Worm (Caenorhabditis elegans) whole organism, L2 larva: ENCODE results near the gene cebp-1.

ENCODE experiments used
- C34F6.9 ChIP-seq: fragments of 150-350 bp; optimal IDR thresholded peaks from 2 replicates; lab custom pipeline; 2014; ENCODE audit warnings: missing biosample characterization, missing genetic modification characterization
- F13H6.1 ChIP-seq: sonication (generic microtip); optimal IDR thresholded peaks from 2 replicates; lab custom pipeline; 2016; ENCODE audit warnings: missing genetic modification characterization, missing compliant biosample characterization
- R02D3.7 ChIP-seq: fragments of 150-350 bp; optimal IDR thresholded peaks from 2 replicates; lab custom pipeline; 2014; ENCODE audit warnings: missing biosample characterization, missing genetic modification characterization
- Y55F3AM.14 ChIP-seq: fragments of 200-800 bp; sonication (Bioruptor generic); optimal IDR thresholded peaks from 2 replicates; lab custom pipeline; 2018; ENCODE audit warnings: mild to moderate bottlenecking, missing genetic modification characterization, missing compliant biosample characterization
- ZK546.5 ChIP-seq: sonication (generic microtip); optimal IDR thresholded peaks from 2 replicates; lab custom pipeline; 2017; ENCODE audit warnings: missing biosample characterization, missing genetic modification characterization
- alr-1 ChIP-seq: fragments of 150-350 bp; optimal IDR thresholded peaks from 2 replicates; lab custom pipeline; 2014; ENCODE audit warnings: missing biosample characterization, missing genetic modification characterization
- ama-1 ChIP-seq: fragments of 150-350 bp; optimal IDR thresholded peaks from 2 replicates; lab custom pipeline; 2018; ENCODE audit warnings: inconsistent platforms
- blmp-1 ChIP-seq: sonication (generic microtip); optimal IDR thresholded peaks from 2 replicates; lab custom pipeline; 2017; ENCODE audit warnings: missing genetic modification characterization, mild to moderate bottlenecking, missing compliant biosample characterization, antibody characterized with exemption, moderate library complexity; ENCODE audit not compliant: insufficient read depth
- ceh-16 ChIP-seq: fragments of 150-350 bp; optimal IDR thresholded peaks from 2 replicates; lab custom pipeline; 2014; ENCODE audit warnings: missing biosample characterization, missing genetic modification characterization
- ceh-82 ChIP-seq: fragments of 150-350 bp; optimal IDR thresholded peaks from 2 replicates; lab custom pipeline; 2014; ENCODE audit warnings: missing biosample characterization, missing genetic modification characterization
- crh-2 ChIP-seq: sonication (generic microtip); optimal IDR thresholded peaks from 2 replicates; lab custom pipeline; 2017; ENCODE audit warnings: missing biosample characterization, missing genetic modification characterization
- dmd-4 ChIP-seq: sonication (generic microtip); optimal IDR thresholded peaks from 2 replicates; lab custom pipeline; 2017; ENCODE audit warnings: missing biosample characterization, missing genetic modification characterization
- egl-27 ChIP-seq: sonication (generic microtip); optimal IDR thresholded peaks from 3 replicates; lab custom pipeline; 2017; ENCODE audit warnings: missing biosample characterization, missing genetic modification reagents, missing genetic modification characterization
- elt-1 ChIP-seq: fragments of 150-350 bp; optimal IDR thresholded peaks from 2 replicates; lab custom pipeline; 2014; ENCODE audit warnings: missing biosample characterization, missing genetic modification characterization
- elt-3 ChIP-seq: sonication (generic microtip); optimal IDR thresholded peaks from 2 replicates; lab custom pipeline; 2017; ENCODE audit warnings: missing biosample characterization, missing genetic modification characterization
- fos-1 ChIP-seq: fragments of 150-350 bp; optimal IDR thresholded peaks from 2 replicates; lab custom pipeline; 2014; ENCODE audit warnings: missing biosample characterization, missing genetic modification characterization
- gmeb-1 ChIP-seq: fragments of 150-350 bp; optimal IDR thresholded peaks from 2 replicates; lab custom pipeline; 2014; ENCODE audit warnings: missing biosample characterization, missing genetic modification characterization
- lin-11 ChIP-seq: fragments of 150-350 bp; sonication (generic microtip); optimal IDR thresholded peaks from 2 replicates; lab custom pipeline; 2014; ENCODE audit warnings: missing biosample characterization, missing genetic modification characterization, inconsistent platforms, mixed read lengths
- lin-13 ChIP-seq: fragments of 150-350 bp; optimal IDR thresholded peaks from 2 replicates; lab custom pipeline; 2014; ENCODE audit warnings: missing biosample characterization, missing genetic modification reagents, missing genetic modification characterization
- lin-39 ChIP-seq: fragments of 150-350 bp; optimal IDR thresholded peaks from 2 replicates; lab custom pipeline; 2014; ENCODE audit warnings: missing biosample characterization, missing genetic modification reagents, missing genetic modification characterization
- lsy-2 ChIP-seq, 2 experiments: fragments of 150-350 bp in 1 of 2; sonication (generic microtip) in 1 of 2; optimal IDR thresholded peaks; 2 replicates each; lab custom pipeline; 2014 to 2017; ENCODE audit warnings: missing biosample characterization in 2 of 2, missing genetic modification characterization in 2 of 2
- mab-5 ChIP-seq: fragments of 150-350 bp; optimal IDR thresholded peaks from 2 replicates; lab custom pipeline; 2014; ENCODE audit warnings: missing biosample characterization, missing genetic modification characterization
- mbf-1 ChIP-seq: sonication (generic microtip); optimal IDR thresholded peaks from 2 replicates; lab custom pipeline; 2017; ENCODE audit warnings: missing biosample characterization, missing genetic modification characterization
- mdl-1 ChIP-seq, 2 experiments: fragments of 150-350 bp in 1 of 2; sonication (generic microtip) in 1 of 2; optimal IDR thresholded peaks; 2 replicates each; lab custom pipeline; 2017; ENCODE audit warnings: missing biosample characterization in 2 of 2, missing genetic modification characterization in 2 of 2
- nhr-10 ChIP-seq: sonication (generic microtip); optimal IDR thresholded peaks from 2 replicates; lab custom pipeline; 2017; ENCODE audit warnings: missing biosample characterization, missing genetic modification characterization
- nhr-11 ChIP-seq: fragments of 150-350 bp; optimal IDR thresholded peaks from 2 replicates; lab custom pipeline; 2014; ENCODE audit warnings: missing biosample characterization, missing genetic modification characterization
- nhr-12 ChIP-seq: fragments of 150-350 bp; optimal IDR thresholded peaks from 2 replicates; lab custom pipeline; 2014; ENCODE audit warnings: missing biosample characterization, missing genetic modification characterization
- nhr-129 ChIP-seq: fragments of 150-350 bp; optimal IDR thresholded peaks from 2 replicates; lab custom pipeline; 2014; ENCODE audit warnings: missing biosample characterization, missing genetic modification characterization
- nhr-21 ChIP-seq: fragments of 150-350 bp; optimal IDR thresholded peaks from 2 replicates; lab custom pipeline; 2014; ENCODE audit warnings: missing biosample characterization, missing genetic modification characterization
- nhr-23 ChIP-seq: fragments of 150-350 bp; optimal IDR thresholded peaks from 2 replicates; lab custom pipeline; 2014; ENCODE audit warnings: missing biosample characterization, missing genetic modification reagents, missing genetic modification characterization
- nhr-237 ChIP-seq: fragments of 150-350 bp; optimal IDR thresholded peaks from 2 replicates; lab custom pipeline; 2014; ENCODE audit warnings: missing biosample characterization, missing genetic modification characterization
- nhr-6 ChIP-seq: fragments of 150-350 bp; optimal IDR thresholded peaks from 2 replicates; lab custom pipeline; 2014; ENCODE audit warnings: missing biosample characterization, missing genetic modification characterization
- nhr-77 ChIP-seq: fragments of 150-350 bp; optimal IDR thresholded peaks from 2 replicates; lab custom pipeline; 2014; ENCODE audit warnings: missing biosample characterization, missing genetic modification characterization
- skn-1 ChIP-seq: sonication (generic microtip); optimal IDR thresholded peaks from 2 replicates; lab custom pipeline; 2017; ENCODE audit warnings: missing biosample characterization, missing genetic modification characterization
- sma-3 ChIP-seq: sonication (generic microtip); optimal IDR thresholded peaks from 2 replicates; lab custom pipeline; 2016; ENCODE audit warnings: missing genetic modification reagents, missing genetic modification characterization, missing compliant biosample characterization
- sma-9 ChIP-seq, 2 experiments: fragments of 150-350 bp in 1 of 2; sonication (generic microtip) in 1 of 2; optimal IDR thresholded peaks; 2 replicates each; lab custom pipeline; 2014 to 2016; ENCODE audit warnings: missing genetic modification characterization in 2 of 2, mild to moderate bottlenecking in 1 of 2, missing biosample characterization in 1 of 2, missing compliant biosample characterization in 1 of 2, missing genetic modification reagents in 1 of 2, moderate library complexity in 1 of 2
- snpc-4 ChIP-seq: fragments of 150-350 bp; optimal IDR thresholded peaks from 2 replicates; lab custom pipeline; 2014; ENCODE audit warnings: missing biosample characterization, missing genetic modification characterization
- unc-39 ChIP-seq: fragments of 150-350 bp; optimal IDR thresholded peaks from 2 replicates; lab custom pipeline; 2014; ENCODE audit warnings: missing biosample characterization, missing genetic modification characterization
- unc-55 ChIP-seq: fragments of 150-350 bp; sonication (generic microtip); optimal IDR thresholded peaks from 3 replicates; lab custom pipeline; 2014; ENCODE audit warnings: missing biosample characterization, missing genetic modification reagents, missing genetic modification characterization
- unc-62 ChIP-seq: fragments of 150-350 bp; optimal IDR thresholded peaks from 2 replicates; lab custom pipeline; 2014; ENCODE audit warnings: missing biosample characterization, missing genetic modification reagents, missing genetic modification characterization
- zag-1 ChIP-seq: fragments of 150-350 bp; optimal IDR thresholded peaks from 2 replicates; lab custom pipeline; 2014; ENCODE audit warnings: missing biosample characterization, missing genetic modification characterization
- ztf-1 ChIP-seq: fragments of 200-800 bp; sonication (Bioruptor generic); conservative IDR thresholded peaks from 2 replicates; pipeline ENCODE4 v1.3.6; 2022; ENCODE audit warnings: missing genetic modification characterization, missing compliant biosample characterization
- ztf-11 ChIP-seq: sonication (generic microtip); optimal IDR thresholded peaks from 2 replicates; lab custom pipeline; 2017; ENCODE audit warnings: missing biosample characterization, missing genetic modification characterization
- ztf-4 ChIP-seq: fragments of 150-350 bp; optimal IDR thresholded peaks from 2 replicates; lab custom pipeline; 2014; ENCODE audit warnings: missing biosample characterization, missing genetic modification characterization

The cebp-1 gene

DNA sequence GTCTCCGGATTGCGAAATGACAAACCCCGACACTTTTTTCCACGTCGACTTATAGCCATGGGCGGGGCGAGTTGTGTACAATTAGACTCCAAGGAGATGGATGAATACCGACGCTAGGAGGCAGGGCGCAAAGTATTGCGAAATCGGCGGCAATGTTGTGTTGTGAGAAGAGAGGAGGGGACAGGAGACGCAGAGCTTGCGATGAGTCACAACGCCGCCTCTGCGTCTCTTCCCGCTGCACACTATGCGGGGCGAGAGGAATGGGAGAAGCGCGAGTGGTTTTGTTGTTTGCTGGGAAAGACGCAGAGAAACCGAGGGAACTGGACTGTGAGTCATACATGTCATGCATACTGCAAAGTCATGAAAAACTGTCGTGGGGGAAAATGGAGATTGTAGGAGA, 717 bp upstream of the cebp-1 start (continued):
- peak; percentile 59 for TF ChIP-seq unc-62 (GFP tag; lab: Kevin White, UChicago)
- TF ChIP-seq unc-39 (tag; lab: Kevin White, UChicago): peak; percentile 22
- TF ChIP-seq dmd-4 (tag; lab: Kevin White, UChicago): no peak
- no peak for TF ChIP-seq nhr-23 (tag; lab: Kevin White, UChicago)
- peak; percentile 89 for TF ChIP-seq nhr-21 (tag; lab: Kevin White, UChicago)
- TF ChIP-seq lsy-2 (tag; optimal IDR thresholded peaks at IDR 0.05; lab: Kevin White, UChicago): peak; percentile 70 to 79
- no peak for TF ChIP-seq nhr-11
- TF ChIP-seq ztf-1: no peak
- no peak for TF ChIP-seq elt-1 (tag; lab: Kevin White, UChicago)
- peak; percentile 68 for TF ChIP-seq Y55F3AM.14 (GFP tag; lab: Kevin White, UChicago)
- TF ChIP-seq mdl-1 (tag; optimal IDR thresholded peaks at IDR 0.05; lab: Kevin White, UChicago): peak; percentile 75 to 82
- no peak for TF ChIP-seq ama-1
- TF ChIP-seq ZK546.5 (tag; lab: Kevin White, UChicago): no peak

DNA sequence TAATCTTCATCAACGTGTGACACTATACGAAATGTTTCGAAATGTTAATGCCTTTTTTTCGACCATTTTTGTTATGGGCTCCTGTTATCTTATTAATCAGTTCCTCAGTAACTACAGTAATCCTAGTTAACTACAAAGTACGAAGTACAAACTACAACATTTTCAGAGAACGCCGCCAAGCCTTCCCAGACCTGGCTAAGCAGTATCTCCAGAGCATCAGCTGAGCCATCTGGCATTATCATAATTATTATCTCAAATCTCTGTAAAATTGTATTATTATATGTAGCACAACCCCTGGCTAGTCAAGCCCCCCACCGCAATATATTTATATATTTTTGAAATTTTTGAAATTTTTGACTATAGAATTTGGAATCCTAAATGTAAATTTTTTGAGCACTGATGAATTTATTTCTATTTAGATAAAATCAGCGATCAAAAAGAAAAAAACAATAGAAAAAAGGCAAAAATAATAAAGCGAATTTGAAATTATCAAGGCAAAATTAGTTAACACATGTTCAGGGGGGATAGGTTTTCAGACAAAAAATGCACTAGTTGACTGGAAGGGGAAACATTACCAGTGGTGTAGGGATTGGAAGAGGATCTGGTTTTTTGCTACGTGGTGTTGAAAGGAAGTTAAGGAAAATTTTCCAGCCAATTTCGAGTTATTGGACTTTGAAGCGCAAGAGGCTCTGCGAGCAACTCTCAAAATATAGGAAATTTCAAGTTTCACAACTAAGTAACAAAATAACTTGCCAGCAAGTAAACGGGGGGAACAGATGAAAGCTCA, 1.7 kb downstream of the cebp-1 start:
- TF ChIP-seq ztf-4 (tag; lab: Kevin White, UChicago) (peak; percentile 32), F13H6.1 (tag; lab: Kevin White, UChicago) (peak; percentile 20), ama-1 (peak; percentile 83), snpc-4 (tag; lab: Kevin White, UChicago) (no peak)

DNA sequence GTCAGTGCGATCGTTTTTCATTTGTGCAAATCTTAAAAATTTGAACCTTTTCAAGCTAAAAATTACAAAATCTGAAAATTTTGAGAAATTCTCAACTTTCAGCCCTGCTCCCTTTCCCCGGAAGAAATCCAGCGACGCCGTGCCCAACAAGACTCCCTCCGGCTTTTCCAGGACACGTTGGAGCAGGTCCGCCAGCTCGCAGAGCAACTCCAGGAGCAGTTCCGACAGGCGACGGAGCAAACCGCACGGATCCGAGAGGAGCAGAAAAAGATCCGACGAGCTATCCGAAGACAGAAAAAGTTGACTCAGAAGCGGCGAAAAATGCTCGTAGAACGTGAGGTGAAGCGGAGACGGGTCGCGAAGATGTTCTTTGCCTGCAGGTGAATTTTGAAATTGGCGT, 2.4 kb downstream of the cebp-1 start:
- no peak for TF ChIP-seq F13H6.1 (tag; lab: Kevin White, UChicago)
- no peak for TF ChIP-seq unc-39 (tag; lab: Kevin White, UChicago)
- TF ChIP-seq sma-3 (GFP tag; lab: Kevin White, UChicago): no peak
- TF ChIP-seq nhr-77 (tag; lab: Kevin White, UChicago): no peak
- TF ChIP-seq nhr-10 (tag; lab: Kevin White, UChicago): no peak
- TF ChIP-seq alr-1 (tag; lab: Kevin White, UChicago): no peak
- TF ChIP-seq ceh-16 (tag; lab: Kevin White, UChicago): no peak

DNA sequence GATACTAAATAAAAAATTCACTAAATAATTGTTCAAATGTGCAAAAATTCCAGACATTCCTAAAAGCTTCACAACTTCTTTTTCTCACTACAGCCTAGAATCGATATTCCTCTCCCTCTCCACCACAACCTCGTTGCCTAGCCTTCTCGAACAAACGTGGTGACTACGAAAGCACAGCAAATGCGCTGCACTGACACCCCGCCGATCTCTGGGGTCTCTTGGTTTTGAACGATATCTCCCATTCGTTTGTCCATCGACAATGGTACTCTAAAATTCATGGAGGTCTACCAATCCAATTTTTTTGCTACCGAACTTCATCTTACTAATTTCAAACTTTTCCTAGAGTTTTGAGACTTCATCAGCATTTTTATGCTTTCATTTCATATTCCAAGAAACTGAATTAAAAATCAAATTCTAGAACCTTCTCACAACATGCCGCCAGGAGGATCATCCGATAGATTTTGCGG, 3.3 kb downstream of the cebp-1 start, which contains the start of gene W05H7.1:
Gene W05H7.1 (plus strand): TSS at position 417 of the 467 bp plus-strand sequence.
- peak in 1 of 2 experiments; percentile 51 for TF ChIP-seq lsy-2 (tag; optimal IDR thresholded peaks at IDR 0.05; lab: Kevin White, UChicago)
- TF ChIP-seq ztf-11: no peak
- no peak for TF ChIP-seq skn-1 (tag; lab: Kevin White, UChicago)
- TF ChIP-seq mbf-1 (tag; lab: Kevin White, UChicago): no peak
- TF ChIP-seq elt-1 (tag; lab: Kevin White, UChicago): no peak
- TF ChIP-seq nhr-129 (tag; lab: Kevin White, UChicago): peak; percentile 70
- TF ChIP-seq nhr-10 (tag; lab: Kevin White, UChicago): no peak
- peak; percentile 72 for TF ChIP-seq unc-55 (GFP tag; lab: Kevin White, UChicago)
- no peak for TF ChIP-seq ceh-82
- peak; percentile 60 for TF ChIP-seq C34F6.9 (tag; lab: Kevin White, UChicago)
- peak; percentile 51 for TF ChIP-seq crh-2 (tag; lab: Kevin White, UChicago)
- no peak for TF ChIP-seq nhr-237 (tag; lab: Kevin White, UChicago)
- no peak for TF ChIP-seq nhr-6 (tag; lab: Kevin White, UChicago)
- TF ChIP-seq nhr-23 (tag; lab: Kevin White, UChicago): no peak
- no peak for TF ChIP-seq nhr-77 (tag; lab: Kevin White, UChicago)
- TF ChIP-seq snpc-4 (tag; lab: Kevin White, UChicago): no peak
- TF ChIP-seq ceh-16 (tag; lab: Kevin White, UChicago): no peak
- no peak for TF ChIP-seq elt-3 (tag; lab: Kevin White, UChicago)
- no peak for TF ChIP-seq zag-1
- no peak for TF ChIP-seq nhr-12 (tag; lab: Kevin White, UChicago)
- TF ChIP-seq nhr-21 (tag; lab: Kevin White, UChicago): no peak
- peak; percentile 37 for TF ChIP-seq F13H6.1 (tag; lab: Kevin White, UChicago)
- peak; percentile 18 for TF ChIP-seq fos-1 (tag; lab: Kevin White, UChicago)
- TF ChIP-seq lin-39: no peak
- no peak for TF ChIP-seq dmd-4 (tag; lab: Kevin White, UChicago)
- TF ChIP-seq blmp-1 (tag; lab: Kevin White, UChicago): no peak
- no peak for TF ChIP-seq egl-27
- TF ChIP-seq alr-1 (tag; lab: Kevin White, UChicago): no peak
- TF ChIP-seq mdl-1 (tag; optimal IDR thresholded peaks at IDR 0.05; lab: Kevin White, UChicago): peak in 1 of 2 experiments; percentile 22
- peak; percentile 41 for TF ChIP-seq lin-11 (tag; lab: Kevin White, UChicago)
- no peak for TF ChIP-seq gmeb-1 (tag; lab: Kevin White, UChicago)
- peak; percentile 14 for TF ChIP-seq lin-13 (GFP tag; lab: Kevin White, UChicago)
- TF ChIP-seq R02D3.7 (tag; lab: Kevin White, UChicago): no peak
- TF ChIP-seq sma-3 (GFP tag; lab: Kevin White, UChicago): peak; percentile 3
- no peak for TF ChIP-seq unc-62 (GFP tag; lab: Kevin White, UChicago)
- peak; percentile 28 for TF ChIP-seq sma-9 (GFP tag; optimal IDR thresholded peaks at IDR 0.05; lab: Kevin White, UChicago)
- TF ChIP-seq sma-9 (tag; optimal IDR thresholded peaks at IDR 0.05; lab: Kevin White, UChicago): no peak
- no peak for TF ChIP-seq mab-5
